Worm (Caenorhabditis elegans) whole organism, L3 larva: ENCODE measurements around the gene F38A5.8.

ENCODE experiments used
- ama-1 ChIP-seq: fragments of 150-350 bp; optimal IDR thresholded peaks from 2 replicates; lab custom pipeline; 2018
- egl-27 ChIP-seq: sonication (generic microtip); optimal IDR thresholded peaks from 4 replicates; lab custom pipeline; 2017; ENCODE audit warnings: missing biosample characterization, missing genetic modification reagents, missing genetic modification characterization
- elt-2 ChIP-seq: sonication (generic microtip); optimal IDR thresholded peaks from 2 replicates; lab custom pipeline; 2016; ENCODE audit warnings: missing genetic modification reagents, mild to moderate bottlenecking, missing genetic modification characterization, missing compliant biosample characterization
- fkh-10 ChIP-seq: sonication (generic microtip); optimal IDR thresholded peaks from 2 replicates; lab custom pipeline; 2017; ENCODE audit warnings: missing biosample characterization, missing genetic modification reagents, missing genetic modification characterization
- fos-1 ChIP-seq: fragments of 150-350 bp; optimal IDR thresholded peaks from 2 replicates; lab custom pipeline; 2014; ENCODE audit warnings: missing biosample characterization, missing genetic modification characterization
- lin-15B ChIP-seq: fragments of 150-350 bp; optimal IDR thresholded peaks from 2 replicates; lab custom pipeline; 2014; ENCODE audit warnings: missing biosample characterization, missing genetic modification characterization
- lin-39 ChIP-seq: fragments of 150-350 bp; optimal IDR thresholded peaks from 2 replicates; lab custom pipeline; 2018; ENCODE audit warnings: missing biosample characterization, missing genetic modification reagents, missing genetic modification characterization
- mdl-1 ChIP-seq: fragments of 150-350 bp; optimal IDR thresholded peaks from 2 replicates; lab custom pipeline; 2014; ENCODE audit warnings: missing biosample characterization, missing genetic modification characterization
- nhr-12 ChIP-seq: fragments of 150-350 bp; optimal IDR thresholded peaks from 2 replicates; lab custom pipeline; 2014; ENCODE audit warnings: missing biosample characterization, missing genetic modification characterization
- nhr-23 ChIP-seq: fragments of 150-350 bp; optimal IDR thresholded peaks from 2 replicates; lab custom pipeline; 2014; ENCODE audit warnings: missing biosample characterization, missing genetic modification reagents, missing genetic modification characterization
- nhr-25 ChIP-seq: sonication (generic microtip); optimal IDR thresholded peaks from 2 replicates; lab custom pipeline; 2017; ENCODE audit warnings: missing biosample characterization, missing genetic modification characterization
- nhr-76 ChIP-seq: fragments of 150-350 bp; sonication (generic microtip); optimal IDR thresholded peaks from 5 replicates; lab custom pipeline; 2014; ENCODE audit warnings: missing biosample characterization, missing genetic modification characterization
- nhr-77 ChIP-seq: fragments of 150-350 bp; optimal IDR thresholded peaks from 2 replicates; lab custom pipeline; 2014; ENCODE audit warnings: missing biosample characterization, missing genetic modification characterization
- unc-62 ChIP-seq: fragments of 150-350 bp; sonication (generic microtip); optimal IDR thresholded peaks from 4 replicates; lab custom pipeline; 2014; ENCODE audit warnings: missing biosample characterization, missing genetic modification reagents, missing genetic modification characterization

DNA sequence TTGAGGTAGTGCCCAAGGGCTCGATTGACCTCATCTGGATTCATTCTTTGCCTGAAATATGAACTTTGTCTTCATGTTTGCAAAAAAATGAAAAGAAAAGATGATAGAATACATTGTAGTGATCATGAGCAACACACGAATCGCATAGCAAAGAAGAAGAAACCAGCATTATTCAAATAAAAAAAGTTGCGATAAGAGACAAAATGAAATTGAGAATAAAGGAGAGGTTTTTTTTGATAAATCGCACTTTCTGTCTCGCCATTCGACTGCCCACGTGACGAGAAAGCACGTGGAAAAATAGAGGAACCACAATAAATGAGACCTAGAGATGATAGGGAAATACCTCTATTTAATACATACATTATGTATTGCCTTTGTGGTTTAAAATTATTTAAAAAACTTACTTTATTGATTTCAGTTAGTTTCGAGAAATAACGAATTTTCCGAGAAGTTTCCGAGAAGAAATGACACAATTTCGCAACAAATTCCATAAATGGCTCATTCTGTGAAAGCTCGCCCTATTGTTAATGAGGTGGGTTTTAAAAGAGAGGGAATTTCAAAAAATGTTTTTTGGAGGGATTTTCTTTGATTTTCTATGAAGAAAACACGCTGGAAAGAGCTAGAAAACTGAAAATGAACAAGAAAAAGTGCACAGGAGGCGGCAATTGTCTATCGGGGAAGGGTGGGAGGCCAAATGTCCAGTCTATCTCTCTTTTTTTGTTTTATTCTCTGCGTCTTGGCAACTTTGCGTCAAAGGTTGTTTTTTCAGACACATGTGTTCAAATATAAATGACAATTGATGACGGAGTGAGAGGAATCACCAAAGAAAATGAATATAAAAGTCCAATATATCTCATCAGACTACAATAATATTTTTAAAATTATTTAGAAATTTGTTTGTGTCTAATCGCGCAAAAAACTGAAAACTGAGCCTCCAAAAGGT is 43.9 kb upstream of the F38A5.8 start, which contains the start of gene paqr-1:
- TF ChIP-seq nhr-25 (tag; lab: Kevin White, UChicago), result no peak
- peak; percentile 16 for TF ChIP-seq lin-39 (tag; lab: Kevin White, UChicago)
- no peak for TF ChIP-seq nhr-12 (tag; lab: Kevin White, UChicago)
- TF ChIP-seq fos-1 (tag; lab: Kevin White, UChicago), result peak; percentile 6
- TF ChIP-seq unc-62 (GFP tag; lab: Kevin White, UChicago), result no peak
- no peak for TF ChIP-seq nhr-76
- TF ChIP-seq lin-15B (tag; lab: Kevin White, UChicago), result peak; percentile 53
- TF ChIP-seq mdl-1, result peak; percentile 41
- no peak for TF ChIP-seq nhr-23 (tag; lab: Kevin White, UChicago)
- no peak for TF ChIP-seq nhr-77 (tag; lab: Kevin White, UChicago)
- TF ChIP-seq fkh-10 (GFP tag; lab: Kevin White, UChicago), result no peak
- TF ChIP-seq elt-2 (tag; lab: Kevin White, UChicago), result peak; percentile 0
- no peak for TF ChIP-seq egl-27
- no peak for TF ChIP-seq ama-1
